Fruit fly (Drosophila melanogaster) ovary, adult (tissue): Measurements from ENCODE around the gene CG13008.

Source experiments
- CG17801 ChIP-seq: fragments of 200-800 bp; optimal IDR thresholded peaks from 2 replicates; lab custom pipeline; 2019; ENCODE audit warnings: missing biosample characterization, mild to moderate bottlenecking, missing genetic modification characterization, moderate library complexity; ENCODE audit not compliant: partially characterized antibody

Gene CG13008

DNA sequence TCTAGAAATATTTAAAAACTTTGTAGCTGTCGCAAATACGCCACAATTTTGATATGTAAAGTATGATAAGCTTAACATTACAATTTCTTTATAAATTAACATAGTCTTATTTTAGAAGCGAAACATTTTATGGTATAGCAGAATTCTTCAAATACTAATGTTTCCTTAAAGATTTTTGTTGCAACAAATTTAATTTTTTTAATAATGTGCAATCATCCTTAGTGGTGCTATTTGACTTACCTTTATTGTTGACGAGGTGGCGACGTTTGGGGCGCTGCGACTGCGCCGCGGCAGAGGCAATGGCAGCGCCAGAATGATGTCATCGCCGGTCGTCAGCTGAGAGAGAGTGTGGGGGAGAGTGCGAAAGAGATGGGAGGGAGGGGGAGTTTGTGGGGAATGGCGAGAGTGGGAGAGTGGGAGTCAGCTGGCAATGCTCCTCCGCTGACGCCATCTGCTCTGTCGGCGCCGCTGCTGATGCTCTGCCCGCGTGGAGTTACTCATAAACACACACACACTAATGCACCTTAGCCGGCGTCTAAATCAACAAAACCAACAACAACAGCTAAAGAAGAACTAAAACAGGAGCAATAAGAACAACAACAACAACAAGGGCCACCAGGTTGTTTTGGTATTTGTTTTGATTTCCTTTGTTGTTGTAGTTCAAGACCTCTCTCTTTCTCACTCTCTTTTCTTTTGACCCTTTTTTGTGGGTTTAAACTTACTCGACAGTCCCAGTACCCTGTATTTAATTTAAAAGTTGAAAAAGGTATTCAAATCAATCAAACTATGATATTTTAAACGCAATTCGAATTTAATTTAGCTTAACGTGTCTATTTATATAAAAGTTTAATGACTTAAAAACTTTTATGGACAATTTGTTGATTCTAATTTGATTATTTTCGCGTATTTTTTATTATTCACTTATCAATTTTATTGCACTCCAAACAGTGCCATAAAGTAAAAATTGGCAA, 12.4 kb downstream of the CG13008 start:
- TF ChIP-seq CG17801 (GFP tag; lab: Kevin White, UChicago) = peak; percentile 38

DNA sequence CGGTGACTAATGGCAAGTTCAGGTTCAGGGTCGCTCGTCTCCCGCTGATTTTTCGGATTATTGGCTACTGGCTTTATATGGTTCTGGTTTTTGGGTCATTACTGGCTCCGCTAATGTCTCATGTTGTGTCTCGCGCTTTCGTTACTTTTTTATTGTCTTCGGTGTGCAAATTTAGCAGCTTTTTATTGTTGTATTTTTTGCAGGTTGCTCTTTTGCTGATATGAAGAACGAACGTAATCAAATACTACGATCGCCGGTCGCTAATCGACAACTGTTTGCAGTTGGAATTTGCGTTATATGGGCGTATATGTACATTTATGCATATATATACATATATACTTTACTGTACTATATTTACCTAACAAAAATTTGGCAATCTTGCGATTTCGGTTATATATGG, 13.4 kb downstream of the CG13008 start:
- TF ChIP-seq CG17801 (GFP tag; lab: Kevin White, UChicago) = peak; percentile 20

DNA sequence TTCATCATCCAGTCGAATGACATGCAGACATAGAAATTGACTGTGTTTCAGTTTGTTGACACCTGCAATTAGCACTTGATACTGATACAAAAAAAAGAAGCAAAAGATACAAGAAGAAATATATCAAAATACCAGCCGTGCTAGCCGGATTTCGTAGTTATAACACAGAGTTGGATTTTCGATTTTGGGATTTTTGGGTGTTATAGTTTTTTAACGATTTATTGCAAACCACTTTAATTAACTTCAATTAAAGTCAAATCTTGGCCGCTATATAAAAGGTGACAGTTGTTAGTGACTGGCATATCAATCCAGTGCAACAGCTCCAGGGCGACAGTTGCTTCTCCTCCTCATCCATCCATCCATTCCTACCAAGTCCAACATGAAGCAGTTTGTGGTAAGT, 19.7 kb downstream of the CG13008 start, which contains the start of gene TwdlX:
TwdlX (plus strand) TSS at position 301 of the 400 bp plus-strand sequence.
- TF ChIP-seq CG17801 (GFP tag; lab: Kevin White, UChicago) = no peak

DNA sequence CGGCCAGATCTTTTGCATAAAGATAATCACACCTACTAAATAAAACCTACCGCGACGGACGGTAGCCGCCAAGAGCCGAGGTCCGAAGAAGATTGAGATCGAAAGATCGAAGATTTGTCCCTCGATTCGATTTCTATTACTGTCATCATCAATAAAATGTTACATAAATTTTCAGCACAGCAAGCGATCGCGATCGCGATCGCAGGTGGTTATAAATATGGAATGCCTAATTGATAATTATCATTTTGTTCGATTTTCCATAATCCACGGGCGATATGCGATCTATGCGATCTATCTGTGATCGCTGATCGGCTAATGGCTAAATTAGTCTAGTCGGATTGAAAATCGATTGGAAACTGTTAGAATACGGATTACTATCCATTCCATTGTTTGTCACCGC, 22.1 kb downstream of the CG13008 start:
- TF ChIP-seq CG17801 (GFP tag; lab: Kevin White, UChicago) = no peak

DNA sequence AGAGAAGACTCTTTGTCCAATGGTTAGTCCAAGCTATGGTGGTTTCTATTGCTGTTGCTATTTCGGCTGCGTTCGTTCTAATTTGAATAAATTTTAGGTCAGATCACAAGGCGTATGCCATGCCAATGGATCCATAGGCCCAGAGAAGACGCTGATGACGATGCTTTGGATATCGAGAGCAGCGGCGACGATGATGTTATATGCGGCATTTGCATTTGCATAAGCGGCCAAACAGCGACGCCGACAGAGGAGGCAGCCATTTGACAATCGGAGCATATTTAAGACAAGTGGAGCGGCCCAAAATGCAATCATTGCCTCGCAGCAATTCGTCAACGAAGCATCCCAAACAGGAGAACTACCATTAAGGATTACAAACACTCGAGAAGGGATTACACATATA, 23.5 kb downstream of the CG13008 start, which contains the start of gene TwdlY:
TwdlY (plus strand) TSS at position 301 of the 400 bp plus-strand sequence.
- no peak for TF ChIP-seq CG17801 (GFP tag; lab: Kevin White, UChicago)

DNA sequence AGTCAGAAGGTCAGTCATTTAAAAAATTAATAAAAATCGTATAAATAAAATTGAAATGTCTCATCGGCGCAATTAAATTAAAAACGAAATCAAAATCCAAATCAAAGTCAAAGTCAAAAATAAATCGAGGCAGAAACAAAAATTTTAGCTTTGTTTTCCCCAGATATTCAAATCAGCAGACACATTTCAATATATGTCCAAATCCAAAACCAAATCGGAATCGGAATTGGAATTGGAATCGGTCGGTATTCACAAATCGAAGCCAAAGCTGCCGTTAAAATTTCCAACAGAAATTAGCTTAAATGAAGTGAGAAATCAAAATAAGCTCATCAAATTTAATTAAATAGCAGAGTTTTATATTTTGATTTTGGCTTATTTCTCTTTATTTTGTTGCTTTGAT, 25.1 kb downstream of the CG13008 start:
- TF ChIP-seq CG17801 (GFP tag; lab: Kevin White, UChicago) = no peak

DNA sequence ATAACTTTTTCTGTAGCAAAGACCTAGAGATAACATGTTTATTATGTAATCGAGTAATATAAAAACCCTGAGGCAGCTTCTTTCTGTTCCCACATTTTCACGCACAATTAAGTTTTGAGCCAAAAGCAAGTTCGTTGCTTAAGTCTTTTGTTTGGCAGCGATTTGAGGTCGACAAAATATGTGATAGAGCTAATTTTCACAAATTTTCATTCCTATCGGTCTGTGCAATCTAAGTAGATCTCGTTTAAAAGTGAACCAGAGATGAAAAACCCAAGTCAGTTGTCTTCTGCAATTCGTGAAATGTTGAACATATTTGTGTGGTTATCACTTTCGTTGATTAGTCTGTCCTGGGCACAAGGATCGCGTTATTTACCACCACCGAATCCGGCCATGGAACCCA, 26.8 kb downstream of the CG13008 start, which contains the start of gene TwdlZ:
TwdlZ (plus strand) TSS at position 301 of the 400 bp plus-strand sequence.
- TF ChIP-seq CG17801 (GFP tag; lab: Kevin White, UChicago) = no peak

DNA sequence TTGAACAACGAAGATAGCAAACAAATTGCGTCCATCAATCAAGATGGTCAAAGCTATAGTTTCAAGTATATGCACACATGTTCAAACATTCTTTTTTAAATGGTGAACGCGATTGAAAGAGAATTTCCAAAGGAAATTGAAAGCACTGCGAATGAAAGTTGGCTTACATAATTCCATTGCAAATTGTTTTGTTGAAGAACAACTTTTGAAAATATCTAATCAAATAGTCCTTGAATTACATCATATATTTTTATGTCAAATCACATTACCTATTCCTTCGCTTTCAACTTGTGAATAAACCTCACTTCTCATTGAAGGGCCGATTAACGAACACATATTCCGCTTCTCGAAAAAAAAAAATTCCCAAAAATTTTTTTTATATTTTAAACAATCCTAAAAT, 29.5 kb downstream of the CG13008 start, which contains the start of gene CG32568:
CG32568 (plus strand) TSS at position 301 of the 400 bp plus-strand sequence.
- TF ChIP-seq CG17801 (GFP tag; lab: Kevin White, UChicago) = no peak

DNA sequence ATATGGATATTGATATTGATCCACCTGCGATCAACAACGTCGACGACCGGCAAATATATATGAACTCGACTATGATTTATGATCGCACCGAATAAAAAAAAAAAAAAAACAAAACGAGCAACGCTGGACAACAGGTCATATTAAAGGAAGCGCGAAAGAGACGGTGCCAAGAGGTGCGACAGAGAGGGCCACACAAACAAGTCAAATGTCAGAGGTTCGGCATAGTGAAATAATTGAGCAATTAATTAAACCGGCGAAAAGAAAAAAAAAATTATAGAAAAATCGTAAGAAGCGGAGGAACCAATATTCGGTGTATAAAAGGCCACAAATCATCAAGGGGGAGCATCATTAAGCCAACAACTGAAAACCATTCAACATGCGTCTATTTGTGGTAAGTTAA, 31.4 kb downstream of the CG13008 start, which contains the start of gene Twdlalpha:
Twdlalpha (plus strand) TSS at position 301 of the 400 bp plus-strand sequence.
- no peak for TF ChIP-seq CG17801 (GFP tag; lab: Kevin White, UChicago)

DNA sequence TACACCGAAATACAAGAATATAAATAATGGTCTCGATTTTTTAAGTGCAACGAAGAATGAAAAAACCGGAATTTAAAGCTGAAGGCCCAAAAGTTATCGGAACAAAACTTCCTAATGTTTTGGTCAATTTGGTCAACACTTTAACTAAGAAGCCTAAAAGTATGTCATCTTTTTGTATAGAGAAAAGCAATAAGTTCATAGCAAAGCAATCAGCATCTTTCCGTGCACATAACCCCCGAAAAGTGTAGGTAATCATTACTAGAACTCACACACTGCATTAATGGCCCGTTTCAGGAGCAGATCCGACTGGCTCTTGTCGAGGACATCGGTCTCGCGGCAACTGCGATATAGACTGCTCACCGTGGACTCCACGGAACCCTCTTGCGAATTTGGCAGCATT, 33.2 kb downstream of the CG13008 start:
- TF ChIP-seq CG17801 (GFP tag; lab: Kevin White, UChicago) = no peak

DNA sequence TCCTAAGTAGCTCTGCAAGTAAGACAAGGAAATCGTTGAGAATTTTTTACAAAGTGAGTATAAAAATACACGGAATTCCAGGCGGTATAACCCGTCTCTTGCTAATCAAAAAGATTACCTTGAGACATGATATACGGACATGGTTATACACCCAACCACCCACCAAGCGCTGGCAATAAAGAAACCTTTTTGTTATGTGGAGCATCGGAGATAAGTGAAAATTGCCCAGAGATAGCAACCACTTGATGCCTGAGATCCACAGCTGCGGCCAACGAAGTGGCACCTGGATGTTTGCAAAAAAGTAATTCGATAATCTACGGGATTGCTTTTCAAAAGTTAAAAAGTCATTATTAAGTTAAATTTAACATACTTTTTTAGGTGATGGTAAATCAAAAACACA, 34.8 kb downstream of the CG13008 start:
- TF ChIP-seq CG17801 (GFP tag; lab: Kevin White, UChicago) = no peak

DNA sequence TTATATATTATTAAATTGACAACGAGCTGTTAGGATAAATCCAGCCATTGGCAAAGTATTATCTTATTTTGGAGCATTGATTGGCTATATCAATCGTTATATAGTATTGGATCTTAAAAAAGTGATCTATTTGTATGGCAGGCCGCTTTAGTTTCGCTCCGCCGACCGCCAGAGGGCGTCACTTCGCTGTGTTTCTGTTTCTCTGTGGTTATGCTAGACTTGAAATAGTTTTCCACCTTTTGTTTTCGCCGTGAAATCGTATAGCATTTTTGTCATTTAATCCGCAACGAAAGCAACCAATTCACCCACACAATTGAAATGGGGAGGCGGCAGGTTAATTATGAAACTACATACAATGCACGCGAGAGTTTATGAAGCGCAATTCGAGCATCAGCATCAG, 35.7 kb downstream of the CG13008 start:
- TF ChIP-seq CG17801 (GFP tag; lab: Kevin White, UChicago) = no peak

DNA sequence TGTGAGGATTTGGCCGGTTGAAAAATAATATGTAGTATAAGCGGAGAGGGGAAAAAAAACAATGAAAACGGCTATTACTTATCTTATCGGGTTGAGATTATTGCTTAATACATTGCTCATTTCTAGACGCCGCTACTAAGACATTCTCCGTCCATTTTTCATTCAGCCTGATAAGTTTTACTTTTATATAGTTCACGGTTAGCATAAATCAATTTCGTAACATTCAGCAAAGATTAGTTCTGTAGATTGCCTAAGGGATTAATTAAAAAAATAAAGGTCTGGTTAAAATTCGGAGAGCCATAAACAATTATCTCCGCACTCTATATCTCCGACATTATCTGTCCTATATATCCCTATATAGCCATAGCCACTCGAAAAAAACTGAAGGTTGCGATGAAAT, 36.4 kb downstream of the CG13008 start:
- TF ChIP-seq CG17801 (GFP tag; lab: Kevin White, UChicago) = peak; percentile 19

DNA sequence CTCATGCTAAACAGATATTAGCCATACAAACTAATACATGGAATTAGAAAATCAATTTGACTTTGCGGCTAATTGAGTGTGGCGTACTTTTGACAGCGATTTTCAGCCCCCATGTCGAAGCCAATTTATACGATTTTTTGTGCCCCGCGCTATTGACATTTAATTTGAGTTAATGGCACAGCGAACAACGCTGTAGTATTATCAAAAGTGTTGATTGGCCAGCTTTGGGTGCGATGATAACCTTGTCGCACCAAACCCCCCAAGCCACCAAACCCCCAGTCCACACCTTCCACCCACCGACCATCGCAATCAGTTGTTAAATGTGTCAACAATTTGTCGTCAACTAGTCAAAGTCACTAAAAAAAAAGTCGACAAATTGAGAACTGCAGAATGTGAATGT, 38.2 kb downstream of the CG13008 start:
- TF ChIP-seq CG17801 (GFP tag; lab: Kevin White, UChicago) = no peak

DNA sequence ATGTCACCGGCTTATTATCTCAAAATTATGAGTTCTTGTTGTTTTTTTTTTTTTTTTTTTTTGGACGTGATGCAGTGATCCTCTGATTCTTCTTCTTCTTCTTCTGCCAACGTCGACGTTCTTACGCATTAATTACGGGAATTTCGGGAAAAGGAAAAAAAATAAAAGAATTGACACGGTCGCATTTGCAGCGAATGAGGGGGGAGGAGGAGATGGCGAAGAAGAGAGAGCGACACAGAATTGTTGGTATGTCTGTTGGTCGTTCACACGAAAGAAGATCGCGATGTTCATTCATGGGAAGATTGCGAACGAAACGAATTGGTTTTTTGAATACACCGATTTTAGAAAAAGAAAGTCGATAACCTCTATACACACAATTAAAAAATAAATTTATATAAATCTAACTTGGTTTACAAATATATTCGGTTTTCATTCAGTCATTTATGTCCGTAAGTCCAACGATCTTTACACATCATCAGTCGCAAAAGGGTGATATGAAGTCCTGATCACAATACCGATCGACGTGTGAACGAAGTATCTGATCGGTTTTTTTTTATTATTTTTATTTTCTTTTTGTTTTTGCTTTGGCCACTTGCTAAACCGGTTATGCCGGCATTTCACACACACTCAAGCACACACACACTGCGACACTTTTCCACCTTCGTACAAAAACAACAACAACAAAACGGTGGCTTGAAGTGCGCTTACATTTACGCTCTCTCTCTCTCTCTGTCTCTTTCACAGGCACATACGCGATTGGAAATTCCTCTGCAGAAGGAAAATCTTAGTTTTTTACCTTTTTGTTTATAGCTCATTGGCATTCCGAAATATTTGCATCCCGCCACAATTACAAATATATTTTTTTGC, 39.8 kb downstream of the CG13008 start:
- TF ChIP-seq CG17801 (GFP tag; lab: Kevin White, UChicago) = peak; percentile 94
